Worm (Caenorhabditis elegans): ENCODE results near the gene ugt-42.

ugt-42 gene

ce11 chrV:660210-660609 lies 13.2 kb downstream of the ugt-42 start, which contains the start of gene F31F4.17:
Gene F31F4.17, minus strand, starts transcription at chrV:660310.
- TF ChIP-seq ztf-11 (tag; optimal IDR thresholded peaks at IDR 0.05) (no peak), nhr-71 (tag; optimal IDR thresholded peaks at IDR 0.05) (no peak), C34B4.2 (tag; optimal IDR thresholded peaks at IDR 0.05) (no peak), xbp-1 (tag; optimal IDR thresholded peaks at IDR 0.05) (no peak), nhr-12 (tag; optimal IDR thresholded peaks at IDR 0.05) (no peak), elt-2 (tag; optimal IDR thresholded peaks at IDR 0.05) (no peak)

DNA sequence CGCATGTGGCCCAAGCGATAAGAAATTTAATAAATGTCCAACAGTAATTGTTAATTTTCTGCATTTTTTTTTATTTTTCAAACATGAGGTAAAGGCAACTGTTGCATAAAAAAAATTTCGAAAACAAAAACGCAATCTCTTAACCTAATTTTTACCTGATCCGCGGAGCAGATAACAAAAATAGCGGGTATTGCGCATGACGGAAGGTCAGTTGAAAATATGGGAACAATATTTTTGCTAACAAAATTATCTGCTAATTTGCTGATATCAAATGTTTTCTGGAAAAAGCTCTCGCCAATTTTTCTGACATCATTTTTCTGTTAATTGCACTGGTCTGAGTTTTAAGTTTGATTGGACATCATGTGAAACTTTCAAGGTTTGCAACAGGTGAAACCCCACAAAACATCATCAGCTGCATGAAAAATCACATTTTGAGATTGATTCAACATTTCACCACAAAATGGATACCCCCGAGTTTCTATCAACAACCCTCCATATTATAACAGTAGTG lies 17.4 kb downstream of the ugt-42 start, which contains the start of the genes F31F4.11 and srh-266:
Gene F31F4.11 (minus strand): TSS at position 101 of the 511 bp plus-strand sequence.
Gene srh-266 (plus strand): TSS at position 461 of the 511 bp plus-strand sequence.
- no peak for TF ChIP-seq lsy-2 (tag; optimal IDR thresholded peaks at IDR 0.05)
- no peak for TF ChIP-seq skn-1 (tag; optimal IDR thresholded peaks at IDR 0.05)
- peak; percentile 14 for TF ChIP-seq hlh-4 (tag; optimal IDR thresholded peaks at IDR 0.05)
- no peak for TF ChIP-seq aly-2 (tag; optimal IDR thresholded peaks at IDR 0.05)
- TF ChIP-seq fkh-4 (tag; optimal IDR thresholded peaks at IDR 0.05; ENCODE audit: borderline replicate concordance) = no peak
- TF ChIP-seq ama-1 (optimal IDR thresholded peaks at IDR 0.05) = no peak

- TF ChIP-seq aha-1 (tag; optimal IDR thresholded peaks at IDR 0.05) (no peak), nhr-20 (tag; optimal IDR thresholded peaks at IDR 0.05) (peak; percentile 14), blmp-1 (tag; optimal IDR thresholded peaks at IDR 0.05) (peak; percentile 29), unc-86 (tag; optimal IDR thresholded peaks at IDR 0.05) (no peak), C34B4.2 (tag; optimal IDR thresholded peaks at IDR 0.05) (no peak), elt-2 (tag; optimal IDR thresholded peaks at IDR 0.05) (peak; percentile 8), mdl-1 (tag; optimal IDR thresholded peaks at IDR 0.05) (peak in 1 of 2 experiments; percentile 61), snpc-4 (tag; optimal IDR thresholded peaks at IDR 0.05) (no peak), fkh-10 (GFP tag; optimal IDR thresholded peaks at IDR 0.05) (no peak), sptf-1 (tag; optimal IDR thresholded peaks at IDR 0.05) (no peak), elt-3 (tag; optimal IDR thresholded peaks at IDR 0.05) (peak in 1 of 6 experiments; percentile 8), swsn-7 (tag; optimal IDR thresholded peaks at IDR 0.05) (no peak), nhr-19 (GFP tag; conservative IDR thresholded peaks at IDR 0.05) (0 out of 2 replicates have a peak, but pooled peaks have one; percentile 7), zip-4 (GFP tag; optimal IDR thresholded peaks at IDR 0.05) (no peak), nhr-28 (tag; optimal IDR thresholded peaks at IDR 0.05) (no peak), ztf-11 (tag; optimal IDR thresholded peaks at IDR 0.05) (no peak), jun-1 (tag; optimal IDR thresholded peaks at IDR 0.05) (no peak), xbp-1 (tag; optimal IDR thresholded peaks at IDR 0.05) (peak; percentile 17), lin-35 (GFP tag; optimal IDR thresholded peaks at IDR 0.05) (peak in 1 of 2 experiments; percentile 52), ama-1 (optimal IDR thresholded peaks at IDR 0.05) (no peak), mef-2 (tag; optimal IDR thresholded peaks at IDR 0.05) (no peak), zag-1 (tag; optimal IDR thresholded peaks at IDR 0.05) (no peak), skn-1 (tag; optimal IDR thresholded peaks at IDR 0.05) (peak; percentile 0), mep-1 (tag; optimal IDR thresholded peaks at IDR 0.05) (no peak), nhr-84 (tag; optimal IDR thresholded peaks at IDR 0.05) (no peak), snu-23 (GFP tag; optimal IDR thresholded peaks at IDR 0.05) (peak; percentile 27), vab-15 (tag; optimal IDR thresholded peaks at IDR 0.05) (no peak), fos-1 (tag; optimal IDR thresholded peaks at IDR 0.05) (no peak)
These were observed 20.5 kb downstream of the ugt-42 start, which contains the start of gene nhr-180 for ce11 chrV:667459-667858. Gene nhr-180, minus strand, starts transcription at chrV:667510.

ce11 chrV:671342-671741 lies 24.4 kb downstream of the ugt-42 start, which contains the start of gene sru-24:
Gene sru-24, minus strand, starts transcription at chrV:671442.
- TF ChIP-seq alr-1 (tag; optimal IDR thresholded peaks at IDR 0.05; ENCODE audit: borderline replicate concordance) (no peak), mab-9 (GFP tag; IDR thresholded peaks at IDR 0.05) (no peak), nhr-85 (tag) (peak; percentile 6), ztf-11 (tag; optimal IDR thresholded peaks at IDR 0.05) (no peak), nhr-76 (tag; optimal IDR thresholded peaks at IDR 0.05) (no peak), ceh-63 (GFP tag; optimal IDR thresholded peaks at IDR 0.05) (no peak)

All from whole organism, L1 larva.